Worm (Caenorhabditis elegans) whole organism, L2 larva: ENCODE data around the gene F41H10.2.

Source experiments
- C34F6.9 ChIP-seq: fragments of 150-350 bp; optimal IDR thresholded peaks from 2 replicates; lab custom pipeline; 2014; ENCODE audit warnings: missing biosample characterization, missing genetic modification characterization
- F13H6.1 ChIP-seq: sonication (generic microtip); optimal IDR thresholded peaks from 2 replicates; lab custom pipeline; 2016; ENCODE audit warnings: missing genetic modification characterization, missing compliant biosample characterization
- R02D3.7 ChIP-seq: fragments of 150-350 bp; optimal IDR thresholded peaks from 2 replicates; lab custom pipeline; 2014; ENCODE audit warnings: missing biosample characterization, missing genetic modification characterization
- ZK546.5 ChIP-seq: sonication (generic microtip); optimal IDR thresholded peaks from 2 replicates; lab custom pipeline; 2017; ENCODE audit warnings: missing biosample characterization, missing genetic modification characterization
- aly-2 ChIP-seq: fragments of 150-350 bp; optimal IDR thresholded peaks from 2 replicates; lab custom pipeline; 2014; ENCODE audit warnings: missing biosample characterization, missing genetic modification characterization
- ama-1 ChIP-seq: fragments of 150-350 bp; optimal IDR thresholded peaks from 2 replicates; lab custom pipeline; 2018; ENCODE audit warnings: inconsistent platforms
- ceh-82 ChIP-seq: fragments of 150-350 bp; optimal IDR thresholded peaks from 2 replicates; lab custom pipeline; 2014; ENCODE audit warnings: missing biosample characterization, missing genetic modification characterization
- crh-2 ChIP-seq: sonication (generic microtip); optimal IDR thresholded peaks from 2 replicates; lab custom pipeline; 2017; ENCODE audit warnings: missing biosample characterization, missing genetic modification characterization
- elt-3 ChIP-seq: sonication (generic microtip); optimal IDR thresholded peaks from 2 replicates; lab custom pipeline; 2017; ENCODE audit warnings: missing biosample characterization, missing genetic modification characterization
- fos-1 ChIP-seq: fragments of 150-350 bp; optimal IDR thresholded peaks from 2 replicates; lab custom pipeline; 2014; ENCODE audit warnings: missing biosample characterization, missing genetic modification characterization
- lin-11 ChIP-seq: fragments of 150-350 bp; sonication (generic microtip); optimal IDR thresholded peaks from 2 replicates; lab custom pipeline; 2014; ENCODE audit warnings: missing biosample characterization, missing genetic modification characterization, inconsistent platforms, mixed read lengths
- lin-13 ChIP-seq: fragments of 150-350 bp; optimal IDR thresholded peaks from 2 replicates; lab custom pipeline; 2014; ENCODE audit warnings: missing biosample characterization, missing genetic modification reagents, missing genetic modification characterization
- lin-39 ChIP-seq: fragments of 150-350 bp; optimal IDR thresholded peaks from 2 replicates; lab custom pipeline; 2014; ENCODE audit warnings: missing biosample characterization, missing genetic modification reagents, missing genetic modification characterization
- lsy-2 ChIP-seq, 2 experiments: fragments of 150-350 bp in 1 of 2; sonication (generic microtip) in 1 of 2; optimal IDR thresholded peaks; 2 replicates each; lab custom pipeline; 2014 to 2017; ENCODE audit warnings: missing biosample characterization in 2 of 2, missing genetic modification characterization in 2 of 2
- mab-5 ChIP-seq: fragments of 150-350 bp; optimal IDR thresholded peaks from 2 replicates; lab custom pipeline; 2014; ENCODE audit warnings: missing biosample characterization, missing genetic modification characterization
- mbf-1 ChIP-seq: sonication (generic microtip); optimal IDR thresholded peaks from 2 replicates; lab custom pipeline; 2017; ENCODE audit warnings: missing biosample characterization, missing genetic modification characterization
- mdl-1 ChIP-seq, 2 experiments: fragments of 150-350 bp in 1 of 2; sonication (generic microtip) in 1 of 2; optimal IDR thresholded peaks; 2 replicates each; lab custom pipeline; 2017; ENCODE audit warnings: missing biosample characterization in 2 of 2, missing genetic modification characterization in 2 of 2
- nhr-11 ChIP-seq: fragments of 150-350 bp; optimal IDR thresholded peaks from 2 replicates; lab custom pipeline; 2014; ENCODE audit warnings: missing biosample characterization, missing genetic modification characterization
- nhr-12 ChIP-seq: fragments of 150-350 bp; optimal IDR thresholded peaks from 2 replicates; lab custom pipeline; 2014; ENCODE audit warnings: missing biosample characterization, missing genetic modification characterization
- nhr-129 ChIP-seq: fragments of 150-350 bp; optimal IDR thresholded peaks from 2 replicates; lab custom pipeline; 2014; ENCODE audit warnings: missing biosample characterization, missing genetic modification characterization
- nhr-237 ChIP-seq: fragments of 150-350 bp; optimal IDR thresholded peaks from 2 replicates; lab custom pipeline; 2014; ENCODE audit warnings: missing biosample characterization, missing genetic modification characterization
- nhr-25 ChIP-seq: fragments of 150-350 bp; sonication (generic microtip); optimal IDR thresholded peaks from 3 replicates; lab custom pipeline; 2014; ENCODE audit warnings: missing biosample characterization, missing genetic modification characterization
- nhr-6 ChIP-seq: fragments of 150-350 bp; optimal IDR thresholded peaks from 2 replicates; lab custom pipeline; 2014; ENCODE audit warnings: missing biosample characterization, missing genetic modification characterization
- nhr-77 ChIP-seq: fragments of 150-350 bp; optimal IDR thresholded peaks from 2 replicates; lab custom pipeline; 2014; ENCODE audit warnings: missing biosample characterization, missing genetic modification characterization
- peb-1 ChIP-seq: fragments of 150-350 bp; optimal IDR thresholded peaks from 2 replicates; lab custom pipeline; 2014; ENCODE audit warnings: missing biosample characterization, missing genetic modification characterization
- sma-3 ChIP-seq: sonication (generic microtip); optimal IDR thresholded peaks from 2 replicates; lab custom pipeline; 2016; ENCODE audit warnings: missing genetic modification reagents, missing genetic modification characterization, missing compliant biosample characterization
- sma-9 ChIP-seq, 2 experiments: fragments of 150-350 bp in 1 of 2; sonication (generic microtip) in 1 of 2; optimal IDR thresholded peaks; 2 replicates each; lab custom pipeline; 2014 to 2016; ENCODE audit warnings: missing genetic modification characterization in 2 of 2, mild to moderate bottlenecking in 1 of 2, missing biosample characterization in 1 of 2, missing compliant biosample characterization in 1 of 2, missing genetic modification reagents in 1 of 2, moderate library complexity in 1 of 2
- snpc-4 ChIP-seq: fragments of 150-350 bp; optimal IDR thresholded peaks from 2 replicates; lab custom pipeline; 2014; ENCODE audit warnings: missing biosample characterization, missing genetic modification characterization
- unc-55 ChIP-seq: fragments of 150-350 bp; sonication (generic microtip); optimal IDR thresholded peaks from 3 replicates; lab custom pipeline; 2014; ENCODE audit warnings: missing biosample characterization, missing genetic modification reagents, missing genetic modification characterization
- unc-62 ChIP-seq: fragments of 150-350 bp; optimal IDR thresholded peaks from 2 replicates; lab custom pipeline; 2014; ENCODE audit warnings: missing biosample characterization, missing genetic modification reagents, missing genetic modification characterization
- ztf-1 ChIP-seq: fragments of 200-800 bp; sonication (Bioruptor generic); conservative IDR thresholded peaks from 2 replicates; pipeline ENCODE4 v1.3.6; 2022; ENCODE audit warnings: missing genetic modification characterization, missing compliant biosample characterization

Gene F41H10.2

ce11 chrIV:5367899-5368298, 13.5 kb upstream of the F41H10.2 start:
- TF ChIP-seq peb-1 (no peak), sma-3 (GFP tag; lab: Kevin White, UChicago) (no peak), ama-1 (lab: Kevin White, UChicago) (no peak), ZK546.5 (tag; lab: Kevin White, UChicago) (no peak), unc-62 (GFP tag; lab: Kevin White, UChicago) (no peak), nhr-237 (tag; lab: Kevin White, UChicago) (no peak), crh-2 (tag; lab: Kevin White, UChicago) (no peak)

DNA sequence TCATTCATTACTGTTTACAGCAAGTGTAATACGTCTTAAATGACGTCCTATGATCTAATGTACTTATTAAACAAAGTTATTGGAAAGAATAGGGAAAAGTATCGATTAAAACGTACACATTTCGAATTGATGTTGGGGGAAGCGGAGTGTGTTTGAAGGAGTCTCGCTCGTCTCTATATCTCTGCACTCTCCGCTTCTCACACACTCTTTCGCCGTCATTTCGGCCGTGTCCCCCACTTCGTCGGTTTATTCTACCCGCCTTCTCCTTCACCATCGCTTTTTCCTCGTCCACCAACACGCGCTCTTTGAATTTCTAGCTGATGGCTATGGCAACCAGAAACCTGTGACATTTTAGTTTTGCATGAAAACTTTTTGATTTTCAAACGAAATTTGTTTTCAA, 12.6 kb upstream of the F41H10.2 start:
- TF ChIP-seq lsy-2 (tag; optimal IDR thresholded peaks at IDR 0.05; lab: Kevin White, UChicago): peak in 1 of 2 experiments; percentile 45
- peak; percentile 37 for TF ChIP-seq snpc-4
- no peak for TF ChIP-seq nhr-12 (tag; lab: Kevin White, UChicago)
- TF ChIP-seq nhr-6 (tag; lab: Kevin White, UChicago): no peak
- peak; percentile 20 for TF ChIP-seq nhr-25 (tag; lab: Kevin White, UChicago)
- peak; percentile 29 for TF ChIP-seq F13H6.1 (tag; lab: Kevin White, UChicago)
- TF ChIP-seq crh-2 (tag; lab: Kevin White, UChicago): peak; percentile 34
- no peak for TF ChIP-seq nhr-11 (tag; lab: Kevin White, UChicago)
- TF ChIP-seq sma-9 (GFP tag; optimal IDR thresholded peaks at IDR 0.05; lab: Kevin White, UChicago): peak; percentile 11
- TF ChIP-seq sma-9 (tag; optimal IDR thresholded peaks at IDR 0.05; lab: Kevin White, UChicago): no peak
- TF ChIP-seq C34F6.9 (tag; lab: Kevin White, UChicago): peak; percentile 63
- TF ChIP-seq nhr-129 (tag; lab: Kevin White, UChicago): peak; percentile 50
- TF ChIP-seq nhr-237 (tag; lab: Kevin White, UChicago): no peak
- TF ChIP-seq unc-55 (GFP tag; lab: Kevin White, UChicago): peak; percentile 52

- no peak for TF ChIP-seq ZK546.5 (tag; lab: Kevin White, UChicago)
- TF ChIP-seq C34F6.9 (tag; lab: Kevin White, UChicago): peak; percentile 2
These were observed 12.0 kb upstream of the F41H10.2 start, which contains the start of gene F41H10.3 for ce11 chrIV:5369414-5369813. Gene F41H10.3 (plus strand): TSS chrIV:5369801.

DNA sequence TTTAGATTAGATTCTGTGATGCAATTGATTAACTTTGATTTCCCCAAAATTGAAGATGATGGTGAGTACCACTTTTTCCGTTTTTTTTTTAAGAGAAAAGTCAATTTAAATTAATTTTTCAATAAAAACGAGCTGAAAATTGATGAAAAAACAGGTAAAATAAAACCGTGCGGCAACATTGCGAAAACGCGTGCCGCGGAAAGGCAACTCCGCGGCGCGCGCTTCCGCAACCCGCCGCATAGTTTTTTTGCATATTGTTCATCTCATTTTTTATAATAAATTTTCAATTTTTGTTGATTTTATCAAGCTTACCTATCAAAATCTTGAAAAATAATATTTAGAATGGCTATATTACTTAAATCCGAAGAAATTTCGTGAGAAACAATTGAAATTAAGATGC, 10.5 kb upstream of the F41H10.2 start:
- peak in 1 of 2 experiments; percentile 26 for TF ChIP-seq lsy-2 (tag; optimal IDR thresholded peaks at IDR 0.05; lab: Kevin White, UChicago)
- no peak for TF ChIP-seq unc-62 (GFP tag; lab: Kevin White, UChicago)
- peak; percentile 53 for TF ChIP-seq unc-55 (GFP tag; lab: Kevin White, UChicago)
- TF ChIP-seq ztf-1 (GFP tag; lab: Robert Waterston, UW): no peak
- no peak for TF ChIP-seq mab-5
- TF ChIP-seq nhr-129 (tag; lab: Kevin White, UChicago): no peak

ce11 chrIV:5374321-5374720, 7.1 kb upstream of the F41H10.2 start:
- TF ChIP-seq fos-1: peak; percentile 2
- no peak for TF ChIP-seq lin-11 (tag; lab: Kevin White, UChicago)
- no peak for TF ChIP-seq mbf-1 (tag; lab: Kevin White, UChicago)

DNA sequence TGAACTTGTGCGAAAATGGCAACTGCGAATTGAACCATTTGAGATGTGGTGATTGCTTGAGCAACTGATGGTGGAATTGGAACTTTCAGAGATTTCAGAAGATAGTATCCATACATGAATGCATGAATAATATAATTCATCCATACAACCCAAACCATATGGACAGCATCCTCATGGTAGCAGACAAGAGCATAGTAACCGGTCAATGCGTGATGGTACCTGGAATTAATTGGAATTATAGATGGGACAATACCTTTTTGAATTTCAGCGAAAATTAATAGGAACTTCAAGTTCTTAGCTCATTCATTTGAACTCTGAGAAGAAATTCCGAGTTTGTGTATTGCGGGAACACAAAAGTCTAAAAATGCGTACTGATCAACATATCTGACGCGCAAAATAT, 6.5 kb upstream of the F41H10.2 start:
- TF ChIP-seq nhr-77 (tag; lab: Kevin White, UChicago): no peak
- no peak for TF ChIP-seq peb-1
- TF ChIP-seq unc-55 (GFP tag; lab: Kevin White, UChicago): no peak
- TF ChIP-seq lin-13 (GFP tag; lab: Kevin White, UChicago): no peak
- no peak for TF ChIP-seq elt-3 (tag; lab: Kevin White, UChicago)
- no peak for TF ChIP-seq mdl-1 (tag; optimal IDR thresholded peaks at IDR 0.05; lab: Kevin White, UChicago)
- TF ChIP-seq nhr-12 (tag; lab: Kevin White, UChicago): no peak
- TF ChIP-seq lin-39 (tag; lab: Kevin White, UChicago): no peak
- TF ChIP-seq snpc-4: no peak
- TF ChIP-seq fos-1: no peak
- no peak for TF ChIP-seq sma-3 (GFP tag; lab: Kevin White, UChicago)
- no peak for TF ChIP-seq R02D3.7
- TF ChIP-seq ceh-82 (tag; lab: Kevin White, UChicago): no peak
- no peak for TF ChIP-seq aly-2 (tag; lab: Kevin White, UChicago)
- TF ChIP-seq F13H6.1 (tag; lab: Kevin White, UChicago): no peak
